Worm (Caenorhabditis elegans) whole organism, L3 larva: ENCODE data around the gene acr-23.

Experiments used
- R02D3.7 ChIP-seq: fragments of 150-350 bp; optimal IDR thresholded peaks from 2 replicates; lab custom pipeline; 2014; ENCODE audit warnings: missing biosample characterization, missing genetic modification characterization
- daf-12 ChIP-seq: fragments of 150-350 bp; optimal IDR thresholded peaks from 2 replicates; lab custom pipeline; 2014; ENCODE audit warnings: missing biosample characterization, missing genetic modification reagents, missing genetic modification characterization
- egl-5 ChIP-seq: fragments of 150-350 bp; optimal IDR thresholded peaks from 2 replicates; lab custom pipeline; 2017; ENCODE audit warnings: missing biosample characterization, missing genetic modification reagents, missing genetic modification characterization, inconsistent platforms
- lin-15B ChIP-seq: fragments of 150-350 bp; optimal IDR thresholded peaks from 2 replicates; lab custom pipeline; 2014; ENCODE audit warnings: missing biosample characterization, missing genetic modification characterization
- nhr-25 ChIP-seq: sonication (generic microtip); optimal IDR thresholded peaks from 2 replicates; lab custom pipeline; 2017; ENCODE audit warnings: missing biosample characterization, missing genetic modification characterization
- skn-1 ChIP-seq: fragments of 150-350 bp; optimal IDR thresholded peaks from 2 replicates; lab custom pipeline; 2014; ENCODE audit warnings: missing biosample characterization, missing genetic modification characterization
- snpc-4 ChIP-seq: fragments of 150-350 bp; optimal IDR thresholded peaks from 2 replicates; lab custom pipeline; 2014; ENCODE audit warnings: missing biosample characterization, missing genetic modification characterization
- unc-39 ChIP-seq: sonication (generic microtip); optimal IDR thresholded peaks from 4 replicates; lab custom pipeline; 2017; ENCODE audit warnings: missing biosample characterization, missing genetic modification characterization
- unc-62 ChIP-seq: fragments of 150-350 bp; sonication (generic microtip); optimal IDR thresholded peaks from 4 replicates; lab custom pipeline; 2014; ENCODE audit warnings: missing biosample characterization, missing genetic modification reagents, missing genetic modification characterization
- zag-1 ChIP-seq: fragments of 150-350 bp; optimal IDR thresholded peaks from 2 replicates; lab custom pipeline; 2014; ENCODE audit warnings: missing biosample characterization, missing genetic modification characterization
- ztf-11 ChIP-seq: fragments of 150-350 bp; optimal IDR thresholded peaks from 2 replicates; lab custom pipeline; 2014; ENCODE audit warnings: missing biosample characterization, missing genetic modification characterization
- ztf-4 ChIP-seq: fragments of 150-350 bp; optimal IDR thresholded peaks from 2 replicates; lab custom pipeline; 2014; ENCODE audit warnings: missing biosample characterization, missing genetic modification characterization

DNA sequence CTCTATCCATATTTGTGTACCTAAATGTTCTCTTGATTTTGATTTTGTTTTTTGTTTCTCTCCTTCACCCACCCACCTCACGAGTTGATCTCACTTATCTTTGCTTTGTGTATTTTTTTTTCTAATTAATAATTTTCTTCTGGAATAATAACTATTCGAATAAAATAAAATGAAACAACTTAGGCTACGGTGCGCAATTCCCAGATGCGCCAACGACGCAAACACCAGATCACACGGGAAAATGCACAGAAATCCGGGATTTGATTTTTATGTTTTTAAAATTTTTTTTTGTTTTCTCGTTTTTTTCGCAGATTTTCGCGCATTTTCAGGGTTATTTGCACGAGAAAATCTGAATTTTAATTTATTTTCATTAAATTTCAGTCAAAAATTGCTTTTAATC lies 26.9 kb upstream of the acr-23 start:
- TF ChIP-seq unc-39 (tag; lab: Kevin White, UChicago) (no peak), nhr-25 (no peak), ztf-11 (tag; lab: Kevin White, UChicago) (no peak), skn-1 (tag; lab: Kevin White, UChicago) (no peak), ztf-4 (tag; lab: Kevin White, UChicago) (no peak), daf-12 (tag; lab: Kevin White, UChicago) (no peak), zag-1 (tag; lab: Kevin White, UChicago) (no peak), snpc-4 (tag; lab: Kevin White, UChicago) (no peak), R02D3.7 (tag; lab: Kevin White, UChicago) (no peak), unc-62 (no peak), lin-15B (tag; lab: Kevin White, UChicago) (no peak), egl-5 (tag; lab: Kevin White, UChicago) (no peak)
